Worm (Caenorhabditis elegans) whole organism, L4 larva: ENCODE results near the gene F31E8.5.
A peak's percentile ranks its signal among the peaks of the same experiment; 100 is the strongest.

Source experiments
- F37D6.2 ChIP-seq: sonication (generic microtip); optimal IDR thresholded peaks from 2 replicates; lab custom pipeline; 2016; ENCODE audit warnings: mild to moderate bottlenecking, missing genetic modification characterization, missing compliant biosample characterization
- F44E2.7 ChIP-seq: fragments of 200-800 bp; sonication (Bioruptor generic); IDR thresholded peaks from 2 replicates; pipeline ENCODE4 v2.1.2; 2022; ENCODE audit warnings: missing genetic modification characterization, missing compliant biosample characterization
- Y48G9A.11 ChIP-seq: fragments of 200-800 bp; sonication (Bioruptor generic); IDR thresholded peaks from 2 replicates; pipeline ENCODE4 v1.3.6; 2022; ENCODE audit warnings: missing genetic modification reagents, missing genetic modification characterization, missing compliant biosample characterization
- Y75B8A.6 ChIP-seq: fragments of 200-800 bp; sonication (Bioruptor generic); IDR thresholded peaks from 2 replicates; pipeline ENCODE4 v1.3.6; 2022; ENCODE audit warnings: missing genetic modification reagents, missing genetic modification characterization, missing compliant biosample characterization
- aha-1 ChIP-seq: fragments of 150-350 bp; peaks from one replicate; lab custom pipeline; 2014; ENCODE audit warnings: missing biosample characterization, missing genetic modification characterization
- aly-2 ChIP-seq: sonication (generic microtip); optimal IDR thresholded peaks from 2 replicates; lab custom pipeline; 2018; ENCODE audit warnings: missing biosample characterization, missing genetic modification characterization
- arid-1 ChIP-seq: fragments of 200-800 bp; sonication (Bioruptor generic); conservative IDR thresholded peaks from 2 replicates; pipeline ENCODE4 v1.3.6; 2022; ENCODE audit warnings: missing genetic modification reagents, missing genetic modification characterization, missing compliant biosample characterization
- ceh-62 ChIP-seq: sonication (generic microtip); optimal IDR thresholded peaks from 2 replicates; lab custom pipeline; 2017; ENCODE audit warnings: missing biosample characterization, missing genetic modification characterization
- ctbp-1 ChIP-seq: fragments of 200-800 bp; sonication (Bioruptor generic); IDR thresholded peaks from 2 replicates; pipeline ENCODE4 v1.3.6; 2022; ENCODE audit warnings: missing genetic modification reagents, missing genetic modification characterization, missing compliant biosample characterization
- daf-12 ChIP-seq: fragments of 150-350 bp; optimal IDR thresholded peaks from 2 replicates; lab custom pipeline; 2014; ENCODE audit warnings: missing biosample characterization, missing genetic modification reagents, missing genetic modification characterization
- egl-27 ChIP-seq: sonication (generic microtip); optimal IDR thresholded peaks from 3 replicates; lab custom pipeline; 2017; ENCODE audit warnings: missing biosample characterization, missing genetic modification reagents, missing genetic modification characterization
- fkh-10 ChIP-seq: fragments of 150-350 bp; optimal IDR thresholded peaks from 2 replicates; lab custom pipeline; 2014; ENCODE audit warnings: missing biosample characterization, missing genetic modification reagents, missing genetic modification characterization
- hlh-30 ChIP-seq: sonication (generic microtip); optimal IDR thresholded peaks from 2 replicates; lab custom pipeline; 2017; ENCODE audit warnings: antibody characterized with exemption, mild to moderate bottlenecking, missing genetic modification characterization, missing compliant biosample characterization; ENCODE audit not compliant: insufficient read depth
- hmg-1.1 ChIP-seq: fragments of 200-800 bp; sonication (Bioruptor generic); IDR thresholded peaks from 2 replicates; pipeline ENCODE4 v1.3.6; 2022; ENCODE audit warnings: missing genetic modification reagents, missing genetic modification characterization, missing compliant biosample characterization
- lim-7 ChIP-seq: fragments of 200-800 bp; sonication (Bioruptor generic); IDR thresholded peaks from 2 replicates; pipeline ENCODE4 v1.3.6; 2022; ENCODE audit warnings: missing genetic modification characterization, missing compliant biosample characterization
- lin-1 ChIP-seq: fragments of 200-800 bp; sonication (Bioruptor generic); IDR thresholded peaks from 2 replicates; pipeline ENCODE4 v1.3.6; 2022; ENCODE audit warnings: missing genetic modification reagents, missing genetic modification characterization, missing compliant biosample characterization
- lin-13 ChIP-seq: fragments of 150-350 bp; optimal IDR thresholded peaks from 2 replicates; lab custom pipeline; 2014; ENCODE audit warnings: missing biosample characterization, missing genetic modification reagents, missing genetic modification characterization
- lin-38 ChIP-seq: fragments of 200-800 bp; sonication (Bioruptor generic); IDR thresholded peaks from 2 replicates; pipeline ENCODE4 v1.3.6; 2022; ENCODE audit warnings: missing genetic modification reagents, missing genetic modification characterization, missing compliant biosample characterization
- lir-3 ChIP-seq: sonication (generic microtip); optimal IDR thresholded peaks from 2 replicates; lab custom pipeline; 2016; ENCODE audit warnings: mild to moderate bottlenecking, missing genetic modification characterization, missing compliant biosample characterization
- lsy-2 ChIP-seq, 2 experiments: fragments of 150-350 bp in 1 of 2; sonication (generic microtip) in 1 of 2; optimal IDR thresholded peaks; 2 replicates each; lab custom pipeline; 2014 to 2017; ENCODE audit warnings: missing biosample characterization in 2 of 2, missing genetic modification characterization in 2 of 2
- madf-5 ChIP-seq, 2 experiments: fragments of 200-800 bp; sonication (Bioruptor generic); IDR thresholded peaks; 2 replicates each; pipeline ENCODE4 v1.3.6; 2022; ENCODE audit warnings: missing compliant biosample characterization in 2 of 2, missing genetic modification characterization in 2 of 2
- madf-9 ChIP-seq: fragments of 200-800 bp; sonication (Bioruptor generic); conservative IDR thresholded peaks from 2 replicates; pipeline ENCODE4 v1.3.6; 2022; ENCODE audit warnings: missing genetic modification reagents, missing genetic modification characterization, missing compliant biosample characterization
- mdl-1 ChIP-seq, 2 experiments: fragments of 150-350 bp in 1 of 2; sonication (generic microtip) in 1 of 2; optimal IDR thresholded peaks; 2 replicates each; lab custom pipeline; 2014 to 2017; ENCODE audit warnings: missing biosample characterization in 2 of 2, missing genetic modification characterization in 2 of 2
- mdt-29 ChIP-seq: fragments of 200-800 bp; sonication (Bioruptor generic); IDR thresholded peaks from 2 replicates; pipeline ENCODE4 v1.3.6; 2022; ENCODE audit warnings: missing genetic modification reagents, missing genetic modification characterization, missing compliant biosample characterization
- mxl-2 ChIP-seq: fragments of 200-800 bp; sonication (Bioruptor generic); conservative IDR thresholded peaks from 2 replicates; pipeline ENCODE4 v1.3.6; 2022; ENCODE audit warnings: missing genetic modification reagents, missing genetic modification characterization, missing compliant biosample characterization
- nhr-102 ChIP-seq: sonication (generic microtip); optimal IDR thresholded peaks from 2 replicates; lab custom pipeline; 2016; ENCODE audit warnings: mild to moderate bottlenecking, missing genetic modification characterization, moderate library complexity, missing compliant biosample characterization
- nhr-28 ChIP-seq: fragments of 150-350 bp; optimal IDR thresholded peaks from 2 replicates; lab custom pipeline; 2014; ENCODE audit warnings: missing biosample characterization, missing genetic modification characterization
- pha-4 ChIP-seq, 2 experiments: fragments of 150-350 bp in 1 of 2; fragments of 200-800 bp in 1 of 2; sonication (Bioruptor generic) in 1 of 2; IDR thresholded peaks in 1 of 2; optimal IDR thresholded peaks in 1 of 2; 2 replicates each; pipeline versions ENCODE4 v1.3.6 to Lab custom; 2014 to 2022; ENCODE audit warnings: missing genetic modification characterization in 2 of 2, missing genetic modification reagents in 2 of 2, missing biosample characterization in 1 of 2, missing compliant biosample characterization in 1 of 2
- rbr-2 ChIP-seq: sonication (generic microtip); optimal IDR thresholded peaks from 2 replicates; lab custom pipeline; 2016; ENCODE audit warnings: missing genotype, missing genetic modification characterization, missing compliant biosample characterization
- skn-1 ChIP-seq: fragments of 150-350 bp; optimal IDR thresholded peaks from 2 replicates; lab custom pipeline; 2014; ENCODE audit warnings: missing biosample characterization, missing genetic modification characterization
- snpc-1.2 ChIP-seq: fragments of 200-800 bp; sonication (Bioruptor generic); IDR thresholded peaks from 2 replicates; pipeline ENCODE4 v1.3.6; 2022; ENCODE audit warnings: missing genetic modification reagents, missing genetic modification characterization, missing compliant biosample characterization
- snpc-4 ChIP-seq: fragments of 150-350 bp; optimal IDR thresholded peaks from 2 replicates; lab custom pipeline; 2014; ENCODE audit warnings: missing biosample characterization, missing genetic modification characterization
- tag-97 ChIP-seq: fragments of 200-800 bp; sonication (Bioruptor generic); IDR thresholded peaks from 2 replicates; pipeline ENCODE4 v1.3.6; 2022; ENCODE audit warnings: missing genetic modification characterization, missing compliant biosample characterization
- unc-62 ChIP-seq, 3 experiments: fragments of 150-350 bp in 1 of 3; sonication (generic microtip); optimal IDR thresholded peaks in 2 of 3; peaks in 1 of 3; 1 replicate in 1 of 3; 2 replicates in 2 of 3; lab custom pipeline; 2014 to 2017; ENCODE audit warnings: missing biosample characterization in 3 of 3, missing genetic modification characterization in 3 of 3, missing genetic modification reagents in 3 of 3, missing genotype in 1 of 3
- zag-1 ChIP-seq: fragments of 150-350 bp; optimal IDR thresholded peaks from 2 replicates; lab custom pipeline; 2014; ENCODE audit warnings: missing biosample characterization, missing genetic modification characterization
- zfp-2 ChIP-seq: sonication (generic microtip); optimal IDR thresholded peaks from 2 replicates; lab custom pipeline; 2016; ENCODE audit warnings: mild to moderate bottlenecking, missing genetic modification characterization, missing compliant biosample characterization
- ztf-7 ChIP-seq: fragments of 150-350 bp; optimal IDR thresholded peaks from 2 replicates; lab custom pipeline; 2014; ENCODE audit warnings: missing biosample characterization, missing genetic modification characterization

The F31E8.5 gene

DNA sequence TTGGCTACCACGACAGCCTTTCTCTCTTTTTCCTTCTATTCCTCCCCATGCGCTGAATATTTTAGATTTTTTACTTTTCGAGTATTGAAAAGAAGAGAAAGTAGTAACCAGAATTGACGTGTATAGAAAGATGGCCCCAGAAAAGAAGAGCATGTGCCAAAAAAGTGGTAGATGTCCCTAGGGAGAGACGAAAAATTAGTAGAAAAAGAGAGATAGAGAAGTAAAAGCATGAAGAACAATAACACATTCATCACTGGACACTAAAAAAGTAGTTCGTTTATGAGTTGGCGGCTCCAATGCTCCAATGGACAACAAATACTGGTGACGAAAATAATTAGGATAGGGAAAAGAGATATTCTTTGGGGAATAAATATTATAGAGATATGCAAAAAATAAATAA lies 5.5 kb upstream of the F31E8.5 start (continued):
- no peak for TF ChIP-seq madf-5 (GFP tag; IDR thresholded peaks at IDR 0.05; lab: Robert Waterston, UW)
- TF ChIP-seq Y48G9A.11, result no peak
- TF ChIP-seq ctbp-1 (GFP tag; lab: Robert Waterston, UW), result no peak
- 0 out of 2 replicates have a peak, but pooled peaks have one; percentile 21 for TF ChIP-seq hmg-1.1
- peak; percentile 24 for TF ChIP-seq hlh-30 (tag; lab: Kevin White, UChicago)
- TF ChIP-seq Y75B8A.6 (GFP tag; lab: Robert Waterston, UW), result no peak
- TF ChIP-seq mxl-2 (GFP tag; lab: Robert Waterston, UW), result no peak
- no peak for TF ChIP-seq madf-9 (GFP tag; lab: Robert Waterston, UW)
- TF ChIP-seq lir-3 (tag; lab: Kevin White, UChicago), result no peak
- no peak for TF ChIP-seq pha-4 (GFP tag; IDR thresholded peaks at IDR 0.05; lab: Robert Waterston, UW)
- no peak for TF ChIP-seq pha-4 (tag; optimal IDR thresholded peaks at IDR 0.05; lab: Kevin White, UChicago)
- no peak for TF ChIP-seq mdt-29
- TF ChIP-seq ceh-62 (tag; lab: Kevin White, UChicago), result no peak
- no peak for TF ChIP-seq arid-1 (GFP tag; lab: Robert Waterston, UW)
- no peak for TF ChIP-seq nhr-28 (tag; lab: Kevin White, UChicago)
- no peak for TF ChIP-seq rbr-2 (tag; lab: Kevin White, UChicago)
- no peak for TF ChIP-seq tag-97 (GFP tag; lab: Robert Waterston, UW)
- no peak for TF ChIP-seq egl-27 (tag; lab: Kevin White, UChicago)
- no peak for TF ChIP-seq lim-7 (GFP tag; lab: Robert Waterston, UW)
- no peak for TF ChIP-seq lin-1 (GFP tag; lab: Robert Waterston, UW)
- no peak for TF ChIP-seq nhr-102 (tag; lab: Kevin White, UChicago)
- no peak for TF ChIP-seq zfp-2 (tag; lab: Kevin White, UChicago)
- TF ChIP-seq ztf-7, result no peak
- TF ChIP-seq lin-13, result no peak
- TF ChIP-seq daf-12 (tag; lab: Kevin White, UChicago), result no peak
- no peak for TF ChIP-seq zag-1 (tag; lab: Kevin White, UChicago)
- TF ChIP-seq snpc-4 (tag; lab: Kevin White, UChicago), result no peak
- TF ChIP-seq lin-38 (GFP tag; lab: Robert Waterston, UW), result no peak
- TF ChIP-seq F44E2.7 (GFP tag; lab: Robert Waterston, UW), result no peak

DNA sequence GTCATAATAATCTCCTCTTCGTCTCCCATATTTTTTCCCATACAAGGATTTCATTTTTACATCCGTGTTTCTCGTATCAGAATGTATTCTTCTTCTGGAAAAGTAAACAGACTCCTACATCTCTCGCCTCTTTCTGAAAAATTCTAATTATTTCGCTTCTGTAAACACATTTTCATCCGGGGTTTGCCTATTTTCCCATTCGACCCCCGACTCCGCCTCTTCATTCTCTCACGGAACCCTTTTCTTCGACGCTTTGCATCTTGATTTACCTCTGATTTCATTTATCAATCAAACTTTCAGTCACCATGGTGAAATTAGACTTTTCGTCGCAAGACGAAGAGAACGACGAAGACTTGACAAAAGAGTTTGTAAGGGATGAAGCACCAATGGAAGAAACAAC lies 3.6 kb upstream of the F31E8.5 start, which contains the start of gene snt-1:
snt-1 (plus strand) TSS at position 301 of the 400 bp plus-strand sequence.
- TF ChIP-seq aly-2 (tag; lab: Kevin White, UChicago) (no peak), aha-1 (tag; lab: Kevin White, UChicago) (peak; percentile 35)

DNA sequence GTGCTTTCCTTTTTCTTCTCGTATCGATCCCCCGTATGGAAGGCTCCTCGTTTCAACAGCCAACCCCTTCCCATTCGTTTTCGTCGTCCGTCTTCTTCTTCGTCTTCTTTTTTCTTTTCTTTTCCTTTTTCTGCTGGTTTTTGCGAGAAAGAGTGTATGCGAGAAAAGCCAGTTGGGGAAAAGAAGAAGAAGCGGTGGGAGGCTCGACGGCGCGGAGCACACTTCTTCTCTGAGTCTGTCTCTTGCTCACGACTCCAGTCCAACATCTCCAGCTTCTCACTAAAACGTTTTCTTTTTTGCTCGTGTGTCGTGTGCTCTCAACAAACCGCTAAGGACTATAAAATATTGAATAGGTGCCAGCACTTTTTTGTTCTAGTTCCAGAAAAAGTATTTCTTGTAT lies 1.5 kb upstream of the F31E8.5 start:
- peak; percentile 96 for TF ChIP-seq aha-1 (tag; lab: Kevin White, UChicago)
- peak; percentile 75 for TF ChIP-seq hmg-1.1
- TF ChIP-seq ctbp-1 (GFP tag; lab: Robert Waterston, UW), result 0 out of 2 replicates have a peak, but pooled peaks have one; percentile 39
- TF ChIP-seq mdl-1 (tag; optimal IDR thresholded peaks at IDR 0.05; lab: Kevin White, UChicago), result peak in 1 of 2 experiments; percentile 14
- TF ChIP-seq snpc-1.2 (GFP tag; lab: Robert Waterston, UW), result no peak
- TF ChIP-seq aly-2 (tag; lab: Kevin White, UChicago), result no peak
- TF ChIP-seq rbr-2 (tag; lab: Kevin White, UChicago), result peak; percentile 53
- peak in 1 of 2 experiments; percentile 92 for TF ChIP-seq unc-62 (GFP tag; optimal IDR thresholded peaks at IDR 0.05 in 1 of 2; lab: Kevin White, UChicago)
- no peak for TF ChIP-seq unc-62 (tag; optimal IDR thresholded peaks at IDR 0.05; lab: Kevin White, UChicago)
- peak in 1 of 2 experiments; percentile 18 for TF ChIP-seq lsy-2 (tag; optimal IDR thresholded peaks at IDR 0.05; lab: Kevin White, UChicago)
- peak; percentile 74 for TF ChIP-seq fkh-10 (GFP tag; lab: Kevin White, UChicago)
- peak; percentile 52 for TF ChIP-seq F37D6.2 (tag; lab: Kevin White, UChicago)
- TF ChIP-seq skn-1 (tag; lab: Kevin White, UChicago), result no peak
